Fruit fly (Drosophila melanogaster) whole organism, embryonic: ENCODE data around the gene CG4004.

Experiments used
- Adf1 ChIP-seq: fragments of 200-800 bp; sonication (Bioruptor generic); IDR thresholded peaks from 2 replicates; pipeline ENCODE4 v1.3.6; 2022; ENCODE audit warnings: missing biosample characterization, missing genetic modification characterization
- Atf6 ChIP-seq: fragments of 200-800 bp; sonication (Bioruptor generic); IDR thresholded peaks from 2 replicates; pipeline ENCODE4 v1.3.6; 2022; ENCODE audit warnings: missing biosample characterization, missing genetic modification characterization
- Bdp1 ChIP-seq: fragments of 200-800 bp; sonication (Bioruptor generic); optimal IDR thresholded peaks from 3 replicates; lab custom pipeline; 2016; ENCODE audit warnings: missing biosample characterization, missing genetic modification characterization
- CG12391 ChIP-seq: fragments of 200-800 bp; sonication (Bioruptor generic); optimal IDR thresholded peaks from 3 replicates; lab custom pipeline; 2018; ENCODE audit warnings: missing biosample characterization, mild to moderate bottlenecking, missing genetic modification characterization, moderate library complexity
- CG12659 ChIP-seq: fragments of 200-800 bp; sonication (Bioruptor generic); optimal IDR thresholded peaks from 3 replicates; lab custom pipeline; 2017; ENCODE audit warnings: mild to moderate bottlenecking, missing biosample characterization, missing genetic modification reagents, missing genetic modification characterization
- CG12744 ChIP-seq: fragments of 200-800 bp; sonication (Bioruptor generic); optimal IDR thresholded peaks from 2 replicates; lab custom pipeline; 2016; ENCODE audit warnings: missing biosample characterization, missing genetic modification characterization
- CG12769 ChIP-seq: fragments of 200-800 bp; sonication (Bioruptor generic); optimal IDR thresholded peaks from 2 replicates; lab custom pipeline; 2019; ENCODE audit warnings: missing biosample characterization, mild to moderate bottlenecking, missing genetic modification characterization, moderate library complexity
- CG13894 ChIP-seq: fragments of 200-800 bp; sonication (Bioruptor generic); optimal IDR thresholded peaks from 3 replicates; lab custom pipeline; 2018; ENCODE audit warnings: missing biosample characterization, mild to moderate bottlenecking, missing genetic modification characterization, moderate library complexity
- CG14965 ChIP-seq: fragments of 200-800 bp; sonication (Bioruptor generic); optimal IDR thresholded peaks from 2 replicates; lab custom pipeline; 2016; ENCODE audit warnings: missing biosample characterization, missing genetic modification characterization, borderline replicate concordance
- CG15479 ChIP-seq: fragments of 200-800 bp; sonication (Bioruptor generic); optimal IDR thresholded peaks from 3 replicates; lab custom pipeline; 2019; ENCODE audit warnings: missing biosample characterization, mild to moderate bottlenecking, missing genetic modification characterization, moderate library complexity
- CG15696 ChIP-seq: fragments of 200-800 bp; sonication (Bioruptor generic); optimal IDR thresholded peaks from 2 replicates; lab custom pipeline; 2019; ENCODE audit warnings: missing biosample characterization, mild to moderate bottlenecking, missing genetic modification characterization, moderate library complexity
- CG17385 ChIP-seq: fragments of 200-800 bp; sonication (Bioruptor generic); optimal IDR thresholded peaks from 3 replicates; lab custom pipeline; 2018; ENCODE audit warnings: missing biosample characterization, mild to moderate bottlenecking, missing genetic modification characterization
- CG17829 ChIP-seq: fragments of 200-800 bp; optimal IDR thresholded peaks from 2 replicates; lab custom pipeline; 2019; ENCODE audit warnings: missing biosample characterization, mild to moderate bottlenecking, missing genetic modification characterization, moderate library complexity
- CG2199 ChIP-seq: fragments of 200-800 bp; sonication (Bioruptor generic); IDR thresholded peaks from 3 replicates; pipeline ENCODE4 v1.3.6; 2022; ENCODE audit warnings: missing biosample characterization, missing genetic modification characterization
- CG3407 ChIP-seq: fragments of 200-800 bp; sonication (Bioruptor generic); optimal IDR thresholded peaks from 2 replicates; lab custom pipeline; 2018; ENCODE audit warnings: missing biosample characterization, mild to moderate bottlenecking, missing genetic modification characterization
- CG43689 ChIP-seq: fragments of 200-800 bp; sonication (Bioruptor generic); IDR thresholded peaks from 2 replicates; pipeline ENCODE4 v1.3.6; 2022; ENCODE audit warnings: missing biosample characterization, missing genetic modification characterization
- CG4707 ChIP-seq: fragments of 200-800 bp; sonication (Bioruptor generic); optimal IDR thresholded peaks from 2 replicates; lab custom pipeline; 2018; ENCODE audit warnings: missing biosample characterization, mild to moderate bottlenecking, missing genetic modification characterization, moderate library complexity
- CG7987 ChIP-seq: fragments of 200-800 bp; sonication (Bioruptor generic); optimal IDR thresholded peaks from 2 replicates; lab custom pipeline; 2018; ENCODE audit warnings: missing biosample characterization, mild to moderate bottlenecking, missing genetic modification characterization, moderate library complexity
- Dll ChIP-seq: fragments of 200-800 bp; sonication (Bioruptor generic); IDR thresholded peaks from 4 replicates; pipeline ENCODE4 v1.3.6; 2022; ENCODE audit warnings: missing biosample characterization, missing genetic modification characterization; ENCODE audit not compliant: partially characterized antibody
- Doc2 ChIP-seq: fragments of 200-800 bp; sonication (Bioruptor generic); IDR thresholded peaks from 2 replicates; pipeline ENCODE4 v1.3.6; 2022; ENCODE audit warnings: missing biosample characterization, missing genetic modification characterization
- Fer1 ChIP-seq: fragments of 200-800 bp; sonication (Bioruptor generic); optimal IDR thresholded peaks from 2 replicates; lab custom pipeline; 2017; ENCODE audit warnings: missing biosample characterization, mild to moderate bottlenecking, missing genetic modification characterization
- Fer3 ChIP-seq: fragments of 200-800 bp; sonication (Bioruptor generic); optimal IDR thresholded peaks from 2 replicates; lab custom pipeline; 2018; ENCODE audit warnings: missing biosample characterization, mild to moderate bottlenecking, missing genetic modification characterization, moderate library complexity
- MTF-1 ChIP-seq: fragments of 200-800 bp; sonication (Bioruptor generic); optimal IDR thresholded peaks from 2 replicates; lab custom pipeline; 2018; ENCODE audit warnings: missing biosample characterization, mild to moderate bottlenecking, missing genetic modification characterization, borderline replicate concordance
- Nf-YB ChIP-seq: fragments of 200-800 bp; sonication (Bioruptor generic); optimal IDR thresholded peaks from 3 replicates; lab custom pipeline; 2019; ENCODE audit warnings: missing biosample characterization, mild to moderate bottlenecking, missing genetic modification characterization, moderate library complexity
- Pdp1 ChIP-seq, 2 experiments: fragments of 200-800 bp; sonication (Bioruptor generic); optimal IDR thresholded peaks; 3 replicates each; lab custom pipeline; 2016; ENCODE audit warnings: missing biosample characterization in 2 of 2, missing genetic modification characterization in 2 of 2, mild to moderate bottlenecking in 1 of 2, moderate library complexity in 1 of 2
- abd-A ChIP-seq: fragments of 200-800 bp; sonication (Bioruptor generic); optimal IDR thresholded peaks from 3 replicates; lab custom pipeline; 2019; ENCODE audit warnings: missing biosample characterization, mild to moderate bottlenecking, missing genetic modification characterization, moderate library complexity
- ac ChIP-seq: fragments of 200-800 bp; sonication (Bioruptor generic); optimal IDR thresholded peaks from 3 replicates; lab custom pipeline; 2017; ENCODE audit warnings: missing biosample characterization, mild to moderate bottlenecking, missing genetic modification characterization
- ash1 ChIP-seq: fragments of 200-800 bp; sonication (Bioruptor generic); optimal IDR thresholded peaks from 2 replicates; lab custom pipeline; 2018; ENCODE audit warnings: missing biosample characterization, mild to moderate bottlenecking, missing genetic modification characterization
- chinmo ChIP-seq: fragments of 200-800 bp; sonication (Bioruptor generic); IDR thresholded peaks from 4 replicates; pipeline ENCODE4 v1.3.6; 2022; ENCODE audit warnings: missing biosample characterization, missing genetic modification characterization; ENCODE audit not compliant: partially characterized antibody
- ci ChIP-seq: fragments of 200-800 bp; sonication (Bioruptor generic); IDR thresholded peaks from 3 replicates; pipeline ENCODE4 v1.3.6; 2022; ENCODE audit warnings: missing biosample characterization, missing genetic modification characterization
- crc ChIP-seq: fragments of 200-800 bp; sonication (Bioruptor generic); optimal IDR thresholded peaks from 2 replicates; lab custom pipeline; 2016; ENCODE audit warnings: missing biosample characterization, missing genetic modification characterization
- crol ChIP-seq: fragments of 200-800 bp; sonication (Bioruptor generic); IDR thresholded peaks from 2 replicates; pipeline ENCODE4 v1.3.6; 2022; ENCODE audit warnings: missing biosample characterization, missing genetic modification characterization
- dmrt11E ChIP-seq: fragments of 200-800 bp; sonication (Bioruptor generic); optimal IDR thresholded peaks from 3 replicates; lab custom pipeline; 2018; ENCODE audit warnings: missing biosample characterization, mild to moderate bottlenecking, missing genetic modification characterization, moderate library complexity
- gem ChIP-seq: fragments of 200-800 bp; sonication (Bioruptor generic); optimal IDR thresholded peaks from 2 replicates; lab custom pipeline; 2019; ENCODE audit warnings: missing biosample characterization, mild to moderate bottlenecking, missing genetic modification characterization, moderate library complexity
- gt ChIP-seq: fragments of 200-800 bp; sonication (Bioruptor generic); IDR thresholded peaks from 2 replicates; pipeline ENCODE4 v1.3.6; 2022; ENCODE audit warnings: missing biosample characterization, missing genetic modification characterization
- lab ChIP-seq: fragments of 200-800 bp; sonication (Bioruptor generic); optimal IDR thresholded peaks from 3 replicates; lab custom pipeline; 2017; ENCODE audit warnings: missing biosample characterization, missing genetic modification characterization, mild to moderate bottlenecking, moderate library complexity, missing genetic modification reagents
- mirr ChIP-seq: fragments of 200-800 bp; sonication (Bioruptor generic); optimal IDR thresholded peaks from 3 replicates; lab custom pipeline; 2018; ENCODE audit warnings: missing biosample characterization, mild to moderate bottlenecking, missing genetic modification characterization
- pan ChIP-seq, 4 experiments: fragments of >200 bp in 3 of 4; fragments of 200-800 bp in 1 of 4; sonication (Bioruptor generic) in 1 of 4; optimal IDR thresholded peaks in 3 of 4; IDR thresholded peaks in 1 of 4; 2 replicates each; pipeline versions ENCODE4 v1.3.6 to Lab custom; 2017 to 2022; ENCODE audit warnings: missing biosample characterization in 2 of 4, missing genetic modification characterization in 2 of 4, mixed read lengths in 1 of 4
- psq ChIP-seq: fragments of 200-800 bp; sonication (Bioruptor generic); optimal IDR thresholded peaks from 2 replicates; lab custom pipeline; 2017; ENCODE audit warnings: missing biosample characterization, missing genetic modification characterization
- repo ChIP-seq: fragments of 200-800 bp; sonication (Bioruptor generic); optimal IDR thresholded peaks from 2 replicates; lab custom pipeline; 2016; ENCODE audit warnings: missing biosample characterization, missing genetic modification characterization
- row ChIP-seq: fragments of 200-800 bp; sonication (Bioruptor generic); IDR thresholded peaks from 3 replicates; pipeline ENCODE4 v1.3.6; 2022; ENCODE audit warnings: missing biosample characterization, missing genetic modification characterization
- run ChIP-seq: fragments of 200-800 bp; sonication (Bioruptor generic); optimal IDR thresholded peaks from 3 replicates; lab custom pipeline; 2018; ENCODE audit warnings: missing biosample characterization, mild to moderate bottlenecking, missing genetic modification characterization
- scrt ChIP-seq: fragments of 200-800 bp; sonication (Bioruptor generic); optimal IDR thresholded peaks from 2 replicates; lab custom pipeline; 2018; ENCODE audit warnings: missing biosample characterization, mild to moderate bottlenecking, missing genetic modification characterization, moderate library complexity
- sd ChIP-seq: fragments of 200-800 bp; sonication (Bioruptor generic); optimal IDR thresholded peaks from 3 replicates; lab custom pipeline; 2018; ENCODE audit warnings: missing biosample characterization, mild to moderate bottlenecking, missing genetic modification characterization, moderate library complexity
- sim ChIP-seq: fragments of 200-800 bp; sonication (Bioruptor generic); IDR thresholded peaks from 2 replicates; pipeline ENCODE4 v1.3.6; 2022; ENCODE audit warnings: missing biosample characterization, missing genetic modification characterization
- trh ChIP-seq: fragments of 200-800 bp; sonication (Bioruptor generic); optimal IDR thresholded peaks from 2 replicates; lab custom pipeline; 2016; ENCODE audit warnings: missing biosample characterization, missing genetic modification characterization
- usp ChIP-seq: fragments of >200 bp; optimal IDR thresholded peaks from 2 replicates; lab custom pipeline; 2017; ENCODE audit warnings: missing biosample characterization, missing genetic modification characterization
- vnd ChIP-seq: fragments of 200-800 bp; sonication (Bioruptor generic); IDR thresholded peaks from 3 replicates; pipeline ENCODE4 v1.3.6; 2022; ENCODE audit warnings: missing biosample characterization, missing genetic modification characterization; ENCODE audit not compliant: partially characterized antibody
- wdn ChIP-seq: fragments of 200-800 bp; sonication (Bioruptor generic); IDR thresholded peaks from 2 replicates; pipeline ENCODE4 v1.3.6; 2022; ENCODE audit warnings: missing biosample characterization, missing genetic modification characterization
- zfh1 ChIP-seq: fragments of 200-800 bp; sonication (Bioruptor generic); IDR thresholded peaks from 3 replicates; pipeline ENCODE4 v1.3.6; 2022; ENCODE audit warnings: missing biosample characterization, missing genetic modification characterization

CG4004 gene

DNA sequence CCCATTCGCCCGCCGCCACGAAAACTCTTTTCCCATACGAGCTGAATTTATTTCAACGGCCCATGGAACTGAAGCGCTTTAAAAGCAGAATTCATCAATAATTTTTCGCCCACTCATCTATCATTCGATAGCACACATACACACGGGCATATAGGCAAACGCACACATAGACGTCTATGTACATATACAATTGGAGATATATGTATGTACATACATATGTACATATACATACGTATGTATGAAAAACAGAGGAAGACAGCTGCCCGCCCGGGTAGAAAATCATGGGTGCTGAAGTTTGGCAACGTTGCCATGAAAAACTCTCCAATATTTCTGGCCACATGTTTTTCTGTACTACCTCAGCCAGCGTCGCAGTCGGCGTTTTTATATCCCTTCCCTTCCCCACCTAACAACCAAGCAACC is 10.2 kb upstream of the CG4004 start (continued):
- TF ChIP-seq Nf-YB (GFP tag; lab: Kevin White, UChicago) = no peak
- TF ChIP-seq CG7987 (GFP tag; lab: Kevin White, UChicago) = no peak
- peak in 1 of 2 experiments; percentile 23 for TF ChIP-seq Pdp1 (GFP tag; optimal IDR thresholded peaks at IDR 0.05; lab: Kevin White, UChicago)
- TF ChIP-seq sd = peak; percentile 13
- TF ChIP-seq Bdp1 (GFP tag; lab: Kevin White, UChicago) = no peak
- no peak for TF ChIP-seq repo (GFP tag; lab: Kevin White, UChicago)
- TF ChIP-seq mirr = peak; percentile 55
- TF ChIP-seq Fer1 = peak; percentile 1
- TF ChIP-seq CG12659 (GFP tag; lab: Kevin White, UChicago) = no peak
- TF ChIP-seq Doc2 (GFP tag; lab: Robert Waterston, UW) = no peak
- no peak for TF ChIP-seq CG4707
- TF ChIP-seq crol = no peak
- no peak for TF ChIP-seq crc (GFP tag; lab: Kevin White, UChicago)
- TF ChIP-seq CG43689 (GFP tag; lab: Robert Waterston, UW) = no peak
- TF ChIP-seq CG2199 (GFP tag; lab: Robert Waterston, UW) = peak; percentile 63; the same call in 1 of the 3 replicates
- TF ChIP-seq gt (GFP tag; lab: Robert Waterston, UW) = no peak
- TF ChIP-seq CG12391 = no peak
- no peak for TF ChIP-seq gem (tag; lab: Kevin White, UChicago)
- no peak for TF ChIP-seq scrt (GFP tag; lab: Kevin White, UChicago)
- no peak for TF ChIP-seq vnd
- no peak for TF ChIP-seq trh
- no peak for TF ChIP-seq Fer3 (tag; lab: Kevin White, UChicago)
- peak; percentile 86 for TF ChIP-seq Adf1 (GFP tag; lab: Robert Waterston, UW)
- peak; percentile 10 for TF ChIP-seq ash1 (GFP tag; lab: Kevin White, UChicago)
- TF ChIP-seq usp (GFP tag; lab: Kevin White, UChicago) = no peak
- TF ChIP-seq lab (GFP tag; lab: Kevin White, UChicago) = peak; percentile 42
- TF ChIP-seq CG12769 (tag; lab: Kevin White, UChicago) = peak; percentile 39
- peak; percentile 25 for TF ChIP-seq CG13894 (tag; lab: Kevin White, UChicago)
- TF ChIP-seq dmrt11E (tag; lab: Kevin White, UChicago) = no peak
- TF ChIP-seq CG15696 (tag; lab: Kevin White, UChicago) = no peak
- peak; percentile 8; the same call in 1 of the 3 replicates for TF ChIP-seq row (GFP tag; lab: Robert Waterston, UW)
- TF ChIP-seq abd-A (tag; lab: Kevin White, UChicago) = peak; percentile 34
- no peak for TF ChIP-seq Dll
- TF ChIP-seq CG14965 (GFP tag; lab: Kevin White, UChicago) = no peak
- TF ChIP-seq ac (GFP tag; lab: Kevin White, UChicago) = no peak

DNA sequence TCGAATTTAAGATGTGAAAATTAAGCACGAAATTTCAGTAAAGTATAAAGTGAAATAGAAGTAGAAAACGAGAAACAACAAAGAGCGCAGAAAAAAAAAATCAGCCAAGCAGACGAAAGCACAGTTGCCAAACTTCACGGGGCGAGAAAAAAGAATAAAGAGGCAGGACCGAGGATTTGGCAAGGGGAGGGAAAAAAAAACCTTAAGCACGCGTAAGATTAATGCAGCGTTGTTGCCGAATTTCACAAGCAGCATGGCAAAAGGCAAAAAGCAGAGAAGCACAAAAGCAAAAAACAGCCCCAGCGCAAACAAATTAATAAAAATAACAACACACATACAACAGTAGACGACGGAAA is 9.7 kb upstream of the CG4004 start:
- no peak for TF ChIP-seq MTF-1 (GFP tag; lab: Kevin White, UChicago)
- TF ChIP-seq Atf6 (GFP tag; lab: Robert Waterston, UW) = no peak
- TF ChIP-seq CG17829 (tag; lab: Kevin White, UChicago) = no peak
- TF ChIP-seq CG3407 (GFP tag; lab: Kevin White, UChicago) = peak; percentile 100
- TF ChIP-seq psq (GFP tag; lab: Kevin White, UChicago) = no peak
- peak; percentile 27; the same call in 1 of the 4 replicates for TF ChIP-seq chinmo (GFP tag; lab: Robert Waterston, UW)
- no peak for TF ChIP-seq CG17385 (GFP tag; lab: Kevin White, UChicago)
- TF ChIP-seq zfh1 (GFP tag; lab: Robert Waterston, UW) = peak; percentile 35; the same call in 1 of the 3 replicates
- TF ChIP-seq ci (GFP tag; lab: Robert Waterston, UW) = peak; percentile 12; the same call in 1 of the 3 replicates
- no peak for TF ChIP-seq mirr
- no peak for TF ChIP-seq CG12744 (GFP tag; lab: Kevin White, UChicago)
- no peak for TF ChIP-seq pan (optimal IDR thresholded peaks at IDR 0.05; lab: Kevin White, UChicago)
- TF ChIP-seq pan (GFP tag; optimal IDR thresholded peaks at IDR 0.05 in 1 of 2, IDR thresholded peaks at IDR 0.05 in 1 of 2) = peak in 1 of 2 experiments; percentile 19
- no peak for TF ChIP-seq ac (GFP tag; lab: Kevin White, UChicago)
- TF ChIP-seq run = no peak
- 0 out of 2 replicates have a peak, but pooled peaks have one; percentile 3 for TF ChIP-seq wdn (GFP tag; lab: Robert Waterston, UW)
- TF ChIP-seq sim (GFP tag; lab: Robert Waterston, UW) = no peak
- no peak for TF ChIP-seq CG15479
